Worm (Caenorhabditis elegans): Measurements from ENCODE around the gene ztf-27.

The ztf-27 gene

DNA sequence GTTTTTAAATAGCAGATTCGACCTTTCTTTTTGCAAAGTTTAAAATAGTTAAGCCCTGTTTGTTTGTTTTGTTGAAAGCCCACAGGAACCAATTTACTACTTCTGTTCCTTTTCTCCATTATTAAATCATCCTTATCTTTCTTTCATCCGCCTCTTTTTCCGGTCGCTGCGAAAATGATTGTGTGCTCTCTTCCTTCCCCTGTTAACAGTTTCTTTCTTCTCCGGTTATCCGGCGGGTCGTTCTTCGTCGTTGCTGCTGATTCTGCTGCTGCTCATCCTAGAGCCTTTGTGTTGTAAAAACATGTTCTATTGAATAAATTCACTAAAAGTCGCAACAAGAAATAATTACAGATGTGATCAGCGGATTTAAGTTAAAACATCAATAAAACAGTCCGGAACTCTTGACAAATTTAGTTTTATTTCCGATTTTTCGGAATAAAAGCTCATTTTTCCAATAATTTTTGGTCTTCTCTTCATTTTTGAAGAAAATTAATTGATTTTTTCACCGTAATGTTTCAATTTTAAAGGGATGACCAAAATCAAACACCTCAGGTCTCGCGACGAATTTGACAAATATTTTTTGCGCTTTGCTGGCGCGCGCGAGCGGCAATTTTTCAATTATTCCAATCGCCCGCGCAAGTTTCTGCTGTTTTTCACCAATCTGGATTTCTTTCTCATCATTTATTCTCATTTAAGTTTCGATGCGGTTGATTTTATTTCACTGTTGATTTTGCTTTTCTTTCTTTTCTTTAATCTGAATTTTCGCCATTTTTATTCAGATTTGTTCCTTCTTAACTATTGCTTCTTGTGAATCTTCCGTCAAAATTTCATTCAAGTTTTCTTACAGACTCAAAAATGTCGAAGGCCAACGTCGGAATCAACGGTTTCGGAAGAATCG, 8.4 kb downstream of the ztf-27 start, which contains the start of gene gpd-1:
Gene gpd-1, plus strand, starts transcription at position 848 of the 898 bp plus-strand sequence.
- peak; percentile 78; the same call in 1 of the 2 replicates for TF ChIP-seq madf-3 (GFP tag; IDR thresholded peaks at IDR 0.05)
- peak; percentile 93 for TF ChIP-seq snpc-3.4 (tag; optimal IDR thresholded peaks at IDR 0.05)
- peak in 2 of 3 experiments; percentile 51 to 55 for TF ChIP-seq lin-35 (GFP tag; optimal IDR thresholded peaks at IDR 0.05)
- peak; percentile 81; the same call in 1 of the 2 replicates for TF ChIP-seq Y53G8AR.9 (GFP tag; conservative IDR thresholded peaks at IDR 0.05)
- TF ChIP-seq dpl-1 (GFP tag; optimal IDR thresholded peaks at IDR 0.05): peak; percentile 94
- peak; percentile 62 for TF ChIP-seq mcd-1 (GFP tag; IDR thresholded peaks at IDR 0.05)
- TF ChIP-seq ztf-28 (GFP tag; IDR thresholded peaks at IDR 0.05): 0 out of 2 replicates have a peak, but pooled peaks have one; percentile 27
- peak; percentile 70 for TF ChIP-seq rcor-1 (GFP tag; IDR thresholded peaks at IDR 0.05)
- peak; percentile 89 for TF ChIP-seq hsf-1 (GFP tag; IDR thresholded peaks at IDR 0.05)
- TF ChIP-seq snpc-1.3 (tag; optimal IDR thresholded peaks at IDR 0.05; ENCODE audit: insufficient read depth): peak; percentile 82
- TF ChIP-seq lin-26 (GFP tag; IDR thresholded peaks at IDR 0.05): no peak
- TF ChIP-seq ztf-6 (GFP tag; IDR thresholded peaks at IDR 0.05): no peak
- TF ChIP-seq Y79H2A.3 (GFP tag; conservative IDR thresholded peaks at IDR 0.05): peak; percentile 86
- no peak for TF ChIP-seq nhr-80 (tag; optimal IDR thresholded peaks at IDR 0.05)
- TF ChIP-seq cebp-2 (GFP tag; IDR thresholded peaks at IDR 0.05): no peak
- TF ChIP-seq madf-6 (GFP tag; IDR thresholded peaks at IDR 0.05): peak; percentile 99
- TF ChIP-seq mes-4 (tag; optimal IDR thresholded peaks at IDR 0.05): no peak
- TF ChIP-seq Y67H2A.10 (GFP tag; conservative IDR thresholded peaks at IDR 0.05): no peak; the same call in 1 of the 2 replicates
- peak; percentile 35 for TF ChIP-seq chd-7 (tag; optimal IDR thresholded peaks at IDR 0.05)
- TF ChIP-seq hlh-12 (tag; optimal IDR thresholded peaks at IDR 0.05): no peak
- TF ChIP-seq tbp1 (GFP tag; optimal IDR thresholded peaks at IDR 0.05): peak; percentile 55
- 0 out of 2 replicates have a peak, but pooled peaks have one; percentile 52 for TF ChIP-seq attf-6 (GFP tag; IDR thresholded peaks at IDR 0.05)
- no peak for TF ChIP-seq ceh-79 (tag; optimal IDR thresholded peaks at IDR 0.05)
- TF ChIP-seq tbx-9 (tag; optimal IDR thresholded peaks at IDR 0.05; ENCODE audit: borderline replicate concordance): no peak
- TF ChIP-seq efl-1 (GFP tag; optimal IDR thresholded peaks at IDR 0.05): peak; percentile 99
- peak; percentile 97 for TF ChIP-seq D2030.7 (GFP tag; IDR thresholded peaks at IDR 0.05)
- TF ChIP-seq madf-8 (GFP tag; conservative IDR thresholded peaks at IDR 0.05): peak; percentile 96
- TF ChIP-seq B0336.3 (GFP tag; IDR thresholded peaks at IDR 0.05): peak; percentile 87
- no peak for TF ChIP-seq T07F8.4 (tag; optimal IDR thresholded peaks at IDR 0.05)
- peak; percentile 62; the same call in 1 of the 2 replicates for TF ChIP-seq ekl-4 (GFP tag; IDR thresholded peaks at IDR 0.05)
- no peak for TF ChIP-seq T26A5.8 (tag; optimal IDR thresholded peaks at IDR 0.05)
- TF ChIP-seq ccch-3 (GFP tag; optimal IDR thresholded peaks at IDR 0.05): no peak
- no peak for TF ChIP-seq cebp-1 (GFP tag; IDR thresholded peaks at IDR 0.05)
- peak; percentile 36 for TF ChIP-seq cebp-1 (tag; optimal IDR thresholded peaks at IDR 0.05)
- 0 out of 2 replicates have a peak, but pooled peaks have one; percentile 7 for TF ChIP-seq ceh-40 (GFP tag; IDR thresholded peaks at IDR 0.05)
- TF ChIP-seq B0019.2 (GFP tag; conservative IDR thresholded peaks at IDR 0.05): peak; percentile 93
- no peak for TF ChIP-seq nhr-27 (tag; optimal IDR thresholded peaks at IDR 0.05)
- TF ChIP-seq snpc-4 (GFP tag; optimal IDR thresholded peaks at IDR 0.05): peak; percentile 36
- TF ChIP-seq snpc-4 (tag; optimal IDR thresholded peaks at IDR 0.05): peak in 2 of 4 experiments; percentile 2 to 53
- TF ChIP-seq unc-130 (GFP tag; optimal IDR thresholded peaks at IDR 0.05): peak; percentile 82
- peak; percentile 56; the same call in 1 of the 2 replicates for TF ChIP-seq hmg-1.2 (GFP tag; IDR thresholded peaks at IDR 0.05)
- TF ChIP-seq pbrm-1 (GFP tag; IDR thresholded peaks at IDR 0.05): peak; percentile 69
- no peak for TF ChIP-seq hmg-20 (GFP tag; IDR thresholded peaks at IDR 0.05)
- TF ChIP-seq F49E8.2 (tag; optimal IDR thresholded peaks at IDR 0.05; ENCODE audit: insufficient read depth): peak; percentile 62
- TF ChIP-seq F37B4.10 (GFP tag; IDR thresholded peaks at IDR 0.05): no peak
- TF ChIP-seq egrh-3 (GFP tag; IDR thresholded peaks at IDR 0.05): 0 out of 2 replicates have a peak, but pooled peaks have one; percentile 6
